Fruit fly (Drosophila melanogaster) whole organism, embryonic: ENCODE data around the gene wtrw.
A peak's percentile ranks its signal among the peaks of the same experiment; 100 is the strongest.

ENCODE experiments used
- B-H1 ChIP-seq: fragments of 200-800 bp; sonication (Bioruptor generic); IDR thresholded peaks from 3 replicates; pipeline ENCODE4 v1.3.6; 2022; ENCODE audit warnings: missing biosample characterization, missing genetic modification characterization
- CG10462 ChIP-seq: fragments of 200-800 bp; sonication (Bioruptor generic); optimal IDR thresholded peaks from 2 replicates; lab custom pipeline; 2016; ENCODE audit warnings: missing biosample characterization, missing genetic modification characterization
- CG11247 ChIP-seq: fragments of 200-800 bp; sonication (Bioruptor generic); IDR thresholded peaks from 2 replicates; pipeline ENCODE4 v1.3.6; 2022; ENCODE audit warnings: missing biosample characterization, missing genetic modification characterization
- CG12299 ChIP-seq: fragments of 200-800 bp; sonication (Bioruptor generic); optimal IDR thresholded peaks from 2 replicates; lab custom pipeline; 2018; ENCODE audit warnings: missing biosample characterization, mild to moderate bottlenecking, missing genetic modification characterization
- CG12744 ChIP-seq: fragments of 200-800 bp; sonication (Bioruptor generic); optimal IDR thresholded peaks from 2 replicates; lab custom pipeline; 2016; ENCODE audit warnings: missing biosample characterization, missing genetic modification characterization
- CG13296 ChIP-seq: fragments of 200-800 bp; sonication (Bioruptor generic); optimal IDR thresholded peaks from 3 replicates; lab custom pipeline; 2018; ENCODE audit warnings: missing biosample characterization, mild to moderate bottlenecking, missing genetic modification characterization
- CG13424 ChIP-seq: fragments of 200-800 bp; sonication (Bioruptor generic); optimal IDR thresholded peaks from 2 replicates; lab custom pipeline; 2019; ENCODE audit warnings: missing biosample characterization, mild to moderate bottlenecking, missing genetic modification characterization, moderate library complexity
- CG15269 ChIP-seq: fragments of 200-800 bp; sonication (Bioruptor generic); optimal IDR thresholded peaks from 2 replicates; lab custom pipeline; 2018; ENCODE audit warnings: missing biosample characterization, mild to moderate bottlenecking, missing genetic modification characterization, moderate library complexity
- CG17612 ChIP-seq: fragments of 200-800 bp; sonication (Bioruptor generic); IDR thresholded peaks from 2 replicates; pipeline ENCODE4 v1.3.6; 2022; ENCODE audit warnings: missing biosample characterization, missing genetic modification characterization
- CG18599 ChIP-seq: fragments of 200-800 bp; sonication (Bioruptor generic); optimal IDR thresholded peaks from 3 replicates; lab custom pipeline; 2017; ENCODE audit warnings: missing biosample characterization, missing genetic modification characterization, mild to moderate bottlenecking, moderate library complexity, missing genetic modification reagents
- CG2120 ChIP-seq: fragments of 200-800 bp; sonication (Bioruptor generic); optimal IDR thresholded peaks from 3 replicates; lab custom pipeline; 2016; ENCODE audit warnings: missing biosample characterization, missing genetic modification characterization
- CG4617 ChIP-seq: fragments of 200-800 bp; sonication (Bioruptor generic); optimal IDR thresholded peaks from 3 replicates; lab custom pipeline; 2016; ENCODE audit warnings: missing biosample characterization, missing genetic modification characterization, borderline replicate concordance
- CG4707 ChIP-seq: fragments of 200-800 bp; sonication (Bioruptor generic); optimal IDR thresholded peaks from 2 replicates; lab custom pipeline; 2018; ENCODE audit warnings: missing biosample characterization, mild to moderate bottlenecking, missing genetic modification characterization, moderate library complexity
- CG5953 ChIP-seq: fragments of 200-800 bp; sonication (Bioruptor generic); IDR thresholded peaks from 2 replicates; pipeline ENCODE4 v1.3.6; 2022; ENCODE audit warnings: missing biosample characterization, missing genetic modification characterization
- CG6654 ChIP-seq: fragments of 200-800 bp; sonication (Bioruptor generic); optimal IDR thresholded peaks from 2 replicates; lab custom pipeline; 2017; ENCODE audit warnings: missing biosample characterization, mild to moderate bottlenecking, missing genetic modification characterization
- CG7987 ChIP-seq: fragments of 200-800 bp; sonication (Bioruptor generic); optimal IDR thresholded peaks from 2 replicates; lab custom pipeline; 2018; ENCODE audit warnings: missing biosample characterization, mild to moderate bottlenecking, missing genetic modification characterization, moderate library complexity
- CG9876 ChIP-seq: fragments of 200-800 bp; sonication (Bioruptor generic); optimal IDR thresholded peaks from 2 replicates; lab custom pipeline; 2016; ENCODE audit warnings: missing biosample characterization, missing genetic modification characterization
- CG9932 ChIP-seq: fragments of 200-800 bp; sonication (Bioruptor generic); IDR thresholded peaks from 2 replicates; pipeline ENCODE4 v1.3.6; 2022; ENCODE audit warnings: missing biosample characterization, missing genetic modification characterization
- D ChIP-seq, 2 experiments: fragments of 200-800 bp in 1 of 2; fragments of >200 bp in 1 of 2; sonication (Bioruptor generic) in 1 of 2; optimal IDR thresholded peaks; 2 replicates in 1 of 2; 3 replicates in 1 of 2; lab custom pipeline; 2017; ENCODE audit warnings: mild to moderate bottlenecking in 1 of 2, missing biosample characterization in 1 of 2, missing genetic modification characterization in 1 of 2, missing genetic modification reagents in 1 of 2
- Dfd ChIP-seq, 2 experiments: fragments of >200 bp; optimal IDR thresholded peaks; 2 replicates each; lab custom pipeline; 2017; ENCODE audit warnings: missing biosample characterization in 2 of 2, missing genetic modification characterization in 2 of 2
- Dll ChIP-seq: fragments of 200-800 bp; sonication (Bioruptor generic); IDR thresholded peaks from 4 replicates; pipeline ENCODE4 v1.3.6; 2022; ENCODE audit warnings: missing biosample characterization, missing genetic modification characterization; ENCODE audit not compliant: partially characterized antibody
- Dp ChIP-seq: fragments of 200-800 bp; sonication (Bioruptor generic); optimal IDR thresholded peaks from 2 replicates; lab custom pipeline; 2018; ENCODE audit warnings: missing biosample characterization, mild to moderate bottlenecking, missing genetic modification characterization, moderate library complexity
- Ets97D ChIP-seq: fragments of 200-800 bp; sonication (Bioruptor generic); optimal IDR thresholded peaks from 3 replicates; lab custom pipeline; 2016; ENCODE audit warnings: missing biosample characterization, missing genetic modification characterization
- HHEX ChIP-seq: fragments of 200-800 bp; sonication (Bioruptor generic); optimal IDR thresholded peaks from 3 replicates; lab custom pipeline; 2017; ENCODE audit warnings: missing biosample characterization, mild to moderate bottlenecking, missing genetic modification characterization, missing genetic modification reagents
- Hey ChIP-seq: fragments of 200-800 bp; sonication (Bioruptor generic); optimal IDR thresholded peaks from 3 replicates; lab custom pipeline; 2018; ENCODE audit warnings: missing biosample characterization, mild to moderate bottlenecking, missing genetic modification characterization
- Hr78 ChIP-seq, 2 experiments: fragments of 200-800 bp in 1 of 2; fragments of >200 bp in 1 of 2; sonication (Bioruptor generic) in 1 of 2; optimal IDR thresholded peaks; 2 replicates each; lab custom pipeline; 2017 to 2019; ENCODE audit warnings: missing biosample characterization in 2 of 2, missing genetic modification characterization in 2 of 2, mild to moderate bottlenecking in 1 of 2, moderate library complexity in 1 of 2
- Lpt ChIP-seq: fragments of >200 bp; optimal IDR thresholded peaks from 2 replicates; lab custom pipeline; 2018; ENCODE audit warnings: missing biosample characterization, missing genetic modification characterization
- Max ChIP-seq: fragments of 200-800 bp; sonication (Bioruptor generic); optimal IDR thresholded peaks from 2 replicates; lab custom pipeline; 2016; ENCODE audit warnings: missing biosample characterization, mild to moderate bottlenecking, missing genetic modification characterization
- Nf-YA ChIP-seq: fragments of 200-800 bp; sonication (Bioruptor generic); IDR thresholded peaks from 2 replicates; pipeline ENCODE4 v1.3.6; 2022; ENCODE audit warnings: missing biosample characterization, missing genetic modification characterization
- Trl ChIP-seq, 3 experiments: fragments of >200 bp in 2 of 3; fragments of 200-800 bp in 1 of 3; sonication (Bioruptor generic) in 1 of 3; optimal IDR thresholded peaks; 2 replicates in 1 of 3; 3 replicates in 2 of 3; lab custom pipeline; 2016 to 2017; ENCODE audit warnings: missing biosample characterization in 1 of 3, missing genetic modification characterization in 1 of 3
- aop ChIP-seq: fragments of 200-800 bp; sonication (Bioruptor generic); IDR thresholded peaks from 2 replicates; pipeline ENCODE4 v1.3.6; 2022; ENCODE audit warnings: missing biosample characterization, missing genetic modification characterization
- bbx ChIP-seq: fragments of 200-800 bp; sonication (Bioruptor generic); IDR thresholded peaks from 2 replicates; pipeline ENCODE4 v1.3.6; 2022; ENCODE audit warnings: missing biosample characterization, missing genetic modification characterization; ENCODE audit not compliant: partially characterized antibody
- ci ChIP-seq: fragments of 200-800 bp; sonication (Bioruptor generic); IDR thresholded peaks from 3 replicates; pipeline ENCODE4 v1.3.6; 2022; ENCODE audit warnings: missing biosample characterization, missing genetic modification characterization
- corto ChIP-seq: fragments of 200-800 bp; sonication (Bioruptor generic); optimal IDR thresholded peaks from 2 replicates; lab custom pipeline; 2016; ENCODE audit warnings: missing biosample characterization, mild to moderate bottlenecking, missing genetic modification characterization, moderate library complexity
- crp ChIP-seq, 2 experiments: fragments of 200-800 bp; sonication (Bioruptor generic); optimal IDR thresholded peaks; 2 replicates in 1 of 2; 3 replicates in 1 of 2; lab custom pipeline; 2017; ENCODE audit warnings: missing biosample characterization in 2 of 2, missing genetic modification characterization in 2 of 2, mild to moderate bottlenecking in 1 of 2, moderate library complexity in 1 of 2
- ems ChIP-seq: fragments of 200-800 bp; sonication (Bioruptor generic); optimal IDR thresholded peaks from 3 replicates; lab custom pipeline; 2016; ENCODE audit warnings: missing biosample characterization, missing genetic modification characterization
- en ChIP-seq: fragments of 200-800 bp; sonication (Bioruptor generic); optimal IDR thresholded peaks from 2 replicates; lab custom pipeline; 2016; ENCODE audit warnings: missing biosample characterization, missing genetic modification characterization
- h ChIP-seq: fragments of >200 bp; optimal IDR thresholded peaks from 2 replicates; lab custom pipeline; 2017
- hbn ChIP-seq: fragments of 200-800 bp; sonication (Bioruptor generic); IDR thresholded peaks from 2 replicates; pipeline ENCODE4 v1.3.6; 2022; ENCODE audit warnings: missing biosample characterization, missing genetic modification characterization; ENCODE audit not compliant: partially characterized antibody
- insv ChIP-seq, 2 experiments: fragments of 200-800 bp; sonication (Bioruptor generic); optimal IDR thresholded peaks; 3 replicates each; lab custom pipeline; 2016 to 2018; ENCODE audit warnings: missing biosample characterization in 2 of 2, missing genetic modification characterization in 2 of 2
- knrl ChIP-seq: fragments of 200-800 bp; sonication (Bioruptor generic); IDR thresholded peaks from 3 replicates; pipeline ENCODE4 v1.3.6; 2022; ENCODE audit warnings: missing biosample characterization, missing genetic modification characterization; ENCODE audit not compliant: partially characterized antibody
- nau ChIP-seq: fragments of 200-800 bp; sonication (Bioruptor generic); optimal IDR thresholded peaks from 3 replicates; lab custom pipeline; 2017; ENCODE audit warnings: missing biosample characterization, mild to moderate bottlenecking, missing genetic modification characterization, missing genetic modification reagents
- pfk ChIP-seq: fragments of 200-800 bp; sonication (Bioruptor generic); optimal IDR thresholded peaks from 2 replicates; lab custom pipeline; 2018; ENCODE audit warnings: missing biosample characterization, mild to moderate bottlenecking, missing genetic modification characterization, moderate library complexity
- psq ChIP-seq: fragments of 200-800 bp; sonication (Bioruptor generic); optimal IDR thresholded peaks from 2 replicates; lab custom pipeline; 2017; ENCODE audit warnings: missing biosample characterization, missing genetic modification characterization
- ranshi ChIP-seq: fragments of 200-800 bp; sonication (Bioruptor generic); IDR thresholded peaks from 2 replicates; pipeline ENCODE4 v1.3.6; 2022; ENCODE audit warnings: missing biosample characterization, missing genetic modification characterization
- sens ChIP-seq: fragments of 200-800 bp; sonication (Bioruptor generic); peaks from one replicate; lab custom pipeline; 2016; ENCODE audit warnings: missing biosample characterization, missing genetic modification characterization
- sens-2 ChIP-seq: fragments of 200-800 bp; sonication (Bioruptor generic); IDR thresholded peaks from 2 replicates; pipeline ENCODE4 v1.3.6; 2022; ENCODE audit warnings: missing biosample characterization, missing genetic modification characterization
- twi ChIP-seq: fragments of 200-800 bp; optimal IDR thresholded peaks from 2 replicates; lab custom pipeline; 2019; ENCODE audit warnings: missing biosample characterization, mild to moderate bottlenecking, missing genetic modification characterization, moderate library complexity
- wor ChIP-seq: fragments of 200-800 bp; sonication (Bioruptor generic); IDR thresholded peaks from 2 replicates; pipeline ENCODE4 v1.3.6; 2022; ENCODE audit warnings: missing biosample characterization, missing genetic modification characterization
- z ChIP-seq: fragments of 200-800 bp; sonication (Bioruptor generic); IDR thresholded peaks from 3 replicates; pipeline ENCODE4 v1.3.6; 2022; ENCODE audit warnings: missing biosample characterization, missing genetic modification characterization

wtrw gene

dm6 chr3R:7895457-7895856, 4.3 kb downstream of the wtrw start (continued):
- peak; percentile 33; the same call in 1 of the 2 replicates for TF ChIP-seq CG5953 (GFP tag; lab: Robert Waterston, UW)
- no peak for TF ChIP-seq Dp
- peak; percentile 87 for TF ChIP-seq CG2120
- no peak for TF ChIP-seq CG10462
- peak; percentile 75 for TF ChIP-seq B-H1 (GFP tag; lab: Robert Waterston, UW)
- TF ChIP-seq Hr78 (GFP tag; optimal IDR thresholded peaks at IDR 0.05; lab: Kevin White, UChicago) = no peak
- TF ChIP-seq CG12744 = peak; percentile 63
- no peak for TF ChIP-seq pfk (GFP tag; lab: Kevin White, UChicago)
- TF ChIP-seq bbx (GFP tag; lab: Robert Waterston, UW) = no peak
- no peak for TF ChIP-seq knrl (GFP tag; lab: Robert Waterston, UW)
- no peak for TF ChIP-seq sens-2
- TF ChIP-seq HHEX = peak; percentile 67
- no peak for TF ChIP-seq CG4617
- no peak for TF ChIP-seq Dll (GFP tag; lab: Robert Waterston, UW)
- peak; percentile 85 for TF ChIP-seq CG9932 (GFP tag; lab: Robert Waterston, UW)
- peak; percentile 11 for TF ChIP-seq en
- TF ChIP-seq CG6654 (GFP tag; lab: Kevin White, UChicago) = no peak
- no peak for TF ChIP-seq crp (GFP tag; optimal IDR thresholded peaks at IDR 0.05; lab: Kevin White, UChicago)
- no peak for TF ChIP-seq sens (GFP tag; lab: Kevin White, UChicago)
- peak; percentile 47; the same call in 1 of the 2 replicates for TF ChIP-seq CG17612 (GFP tag; lab: Robert Waterston, UW)
- TF ChIP-seq CG9876 = no peak
- TF ChIP-seq CG11247 (GFP tag; lab: Robert Waterston, UW) = peak; percentile 57; the same call in 1 of the 2 replicates
- no peak for TF ChIP-seq h (lab: Kevin White, UChicago)
- TF ChIP-seq CG18599 (GFP tag; lab: Kevin White, UChicago) = no peak
- no peak for TF ChIP-seq CG12299
- TF ChIP-seq Hey (tag; lab: Kevin White, UChicago) = no peak
- TF ChIP-seq CG7987 (GFP tag; lab: Kevin White, UChicago) = no peak
- TF ChIP-seq Nf-YA = peak; percentile 75
- peak in 1 of 2 experiments; percentile 47 for TF ChIP-seq Trl (optimal IDR thresholded peaks at IDR 0.05; lab: Kevin White, UChicago)
- peak; percentile 55 for TF ChIP-seq Trl (GFP tag; optimal IDR thresholded peaks at IDR 0.05; lab: Kevin White, UChicago)
- no peak for TF ChIP-seq twi (tag; lab: Kevin White, UChicago)
- no peak for TF ChIP-seq psq
- TF ChIP-seq hbn (GFP tag; lab: Robert Waterston, UW) = no peak
- peak; percentile 30 for TF ChIP-seq ems (GFP tag; lab: Kevin White, UChicago)
- TF ChIP-seq CG15269 = peak; percentile 87
- no peak for TF ChIP-seq CG4707 (GFP tag; lab: Kevin White, UChicago)
- TF ChIP-seq corto (GFP tag; lab: Kevin White, UChicago) = no peak
- TF ChIP-seq Lpt = no peak
- TF ChIP-seq Max (GFP tag; lab: Kevin White, UChicago) = peak; percentile 62
- TF ChIP-seq aop (GFP tag; lab: Robert Waterston, UW) = no peak
- TF ChIP-seq ci (GFP tag; lab: Robert Waterston, UW) = peak; percentile 44; the same call in 1 of the 3 replicates
- TF ChIP-seq z (GFP tag; lab: Robert Waterston, UW) = no peak
- no peak for TF ChIP-seq nau (GFP tag; lab: Kevin White, UChicago)
- TF ChIP-seq ranshi (GFP tag; lab: Robert Waterston, UW) = peak; percentile 80
- 0 out of 2 replicates have a peak, but pooled peaks have one; percentile 46 for TF ChIP-seq wor (GFP tag; lab: Robert Waterston, UW)
- no peak for TF ChIP-seq Ets97D
- no peak for TF ChIP-seq D (optimal IDR thresholded peaks at IDR 0.05; lab: Kevin White, UChicago)
- no peak for TF ChIP-seq D (GFP tag; optimal IDR thresholded peaks at IDR 0.05; lab: Kevin White, UChicago)
- peak; percentile 69 for TF ChIP-seq CG13296 (GFP tag; lab: Kevin White, UChicago)
- TF ChIP-seq insv (GFP tag; optimal IDR thresholded peaks at IDR 0.05; lab: Kevin White, UChicago) = no peak
- TF ChIP-seq Dfd (GFP tag; optimal IDR thresholded peaks at IDR 0.05; lab: Kevin White, UChicago) = no peak
- peak; percentile 75 for TF ChIP-seq CG13424 (tag; lab: Kevin White, UChicago)
